Fruit fly (Drosophila melanogaster): ENCODE measurements around the gene CG42713.

CG42713 gene

dm6 chr2L:8937003-8937402, 45.8 kb downstream of the CG42713 start, which contains the start of gene Tsp29Fb (continued):
- TF ChIP-seq gsb-n (tag; optimal IDR thresholded peaks at IDR 0.05) (peak; percentile 49), YL-1 (GFP tag; optimal IDR thresholded peaks at IDR 0.05) (no peak), Bdp1 (GFP tag; optimal IDR thresholded peaks at IDR 0.05) (peak; percentile 14), CG11504 (tag; optimal IDR thresholded peaks at IDR 0.05) (peak; percentile 86), CG14050 (GFP tag; IDR thresholded peaks at IDR 0.05) (peak; percentile 44; the same call in 1 of the 3 replicates), mirr (GFP tag; optimal IDR thresholded peaks at IDR 0.05) (no peak), Xbp1 (GFP tag; optimal IDR thresholded peaks at IDR 0.05) (peak; percentile 77), CG11696 (GFP tag; IDR thresholded peaks at IDR 0.05) (no peak), CG7839 (tag; optimal IDR thresholded peaks at IDR 0.05) (peak; percentile 88), unc-4 (GFP tag; IDR thresholded peaks at IDR 0.05; ENCODE audit: partially characterized antibody) (no peak), lola (GFP tag; optimal IDR thresholded peaks at IDR 0.05) (no peak), bcd (GFP tag; optimal IDR thresholded peaks at IDR 0.05) (peak; percentile 75), sisA (GFP tag; IDR thresholded peaks at IDR 0.05) (peak; percentile 60), so (GFP tag; IDR thresholded peaks at IDR 0.05) (peak; percentile 76; the same call in 1 of the 3 replicates), CG9932 (GFP tag; IDR thresholded peaks at IDR 0.05) (peak; percentile 72), Dbx (GFP tag; IDR thresholded peaks at IDR 0.05) (peak; percentile 72), kah (GFP tag; optimal IDR thresholded peaks at IDR 0.05) (peak; percentile 46), sna (GFP tag; IDR thresholded peaks at IDR 0.05; ENCODE audit: partially characterized antibody) (no peak), CG1792 (GFP tag; optimal IDR thresholded peaks at IDR 0.05) (peak; percentile 16), HLH54F (GFP tag; optimal IDR thresholded peaks at IDR 0.05) (peak; percentile 36), CG10431 (GFP tag; optimal IDR thresholded peaks at IDR 0.05) (no peak), CG4404 (GFP tag; IDR thresholded peaks at IDR 0.05) (peak; percentile 23; the same call in 1 of the 2 replicates), CG11247 (GFP tag; IDR thresholded peaks at IDR 0.05) (peak; percentile 42; the same call in 1 of the 2 replicates), Fer3 (tag; optimal IDR thresholded peaks at IDR 0.05) (peak; percentile 86), Hsf (GFP tag; optimal IDR thresholded peaks at IDR 0.05) (peak; percentile 58), CG12071 (GFP tag; optimal IDR thresholded peaks at IDR 0.05) (peak; percentile 56), Usf (GFP tag; optimal IDR thresholded peaks at IDR 0.05) (peak; percentile 58), shn (GFP tag; optimal IDR thresholded peaks at IDR 0.05) (peak; percentile 48), CG4707 (GFP tag; optimal IDR thresholded peaks at IDR 0.05) (no peak), CG31441 (GFP tag; IDR thresholded peaks at IDR 0.05) (peak; percentile 75), pum (GFP tag; optimal IDR thresholded peaks at IDR 0.05) (peak; percentile 52), ci (GFP tag; IDR thresholded peaks at IDR 0.05) (peak; percentile 55; the same call in 2 of the 3 replicates), Oaz (GFP tag; IDR thresholded peaks at IDR 0.05) (peak; percentile 38; the same call in 1 of the 2 replicates), CG34224 (GFP tag; IDR thresholded peaks at IDR 0.05; ENCODE audit: partially characterized antibody) (no peak), jumu (GFP tag; optimal IDR thresholded peaks at IDR 0.05) (peak; percentile 8), CG4328 (GFP tag; optimal IDR thresholded peaks at IDR 0.05) (peak; percentile 65), fd96Cb (tag; optimal IDR thresholded peaks at IDR 0.05) (peak; percentile 75), BtbVII (GFP tag; optimal IDR thresholded peaks at IDR 0.05) (peak; percentile 70), phol (tag; optimal IDR thresholded peaks at IDR 0.05) (peak; percentile 69), pnt (GFP tag; optimal IDR thresholded peaks at IDR 0.05) (peak; percentile 28), sens (GFP tag) (peak; percentile 90), CG2120 (GFP tag; optimal IDR thresholded peaks at IDR 0.05) (peak; percentile 91), lmd (GFP tag; IDR thresholded peaks at IDR 0.05) (peak; percentile 75), slp2 (GFP tag; optimal IDR thresholded peaks at IDR 0.05) (peak; percentile 45), CG1647 (GFP tag; optimal IDR thresholded peaks at IDR 0.05) (peak; percentile 9), gcm (GFP tag; optimal IDR thresholded peaks at IDR 0.05) (peak; percentile 43), CoRest (tag; optimal IDR thresholded peaks at IDR 0.05) (peak; percentile 85), CG10147 (GFP tag; optimal IDR thresholded peaks at IDR 0.05) (peak; percentile 71), Abd-B (GFP tag; optimal IDR thresholded peaks at IDR 0.05) (peak; percentile 47), sob (GFP tag; IDR thresholded peaks at IDR 0.05) (peak; percentile 79), CG17359 (tag; optimal IDR thresholded peaks at IDR 0.05) (peak; percentile 77)

All from whole organism, embryonic.